Worm (Caenorhabditis elegans) whole organism, L4/young adult: Measurements from ENCODE around the gene F20D6.11.
A peak's percentile ranks its signal among the peaks of the same experiment; 100 is the strongest.

Source experiments
- W03F9.2 ChIP-seq: fragments of 150-350 bp; optimal IDR thresholded peaks from 2 replicates; lab custom pipeline; 2014; ENCODE audit warnings: missing biosample characterization, missing genetic modification characterization
- dao-5 ChIP-seq: sonication (generic microtip); optimal IDR thresholded peaks from 2 replicates; lab custom pipeline; 2016; ENCODE audit warnings: missing genotype, missing genetic modification characterization, moderate library complexity, missing compliant biosample characterization
- him-1 ChIP-seq: sonication (generic microtip); optimal IDR thresholded peaks from 2 replicates; lab custom pipeline; 2016; ENCODE audit warnings: missing genotype, missing genetic modification reagents, missing genetic modification characterization, missing compliant biosample characterization

F20D6.11 gene

ce11 chrV:8198994-8199393, at the start of gene F20D6.11:
Gene F20D6.11 (minus strand): TSS chrV:8199094.
- no peak for TF ChIP-seq him-1 (tag; lab: Kevin White, UChicago)

ce11 chrV:8247311-8248105, 48.6 kb upstream of the F20D6.11 start:
- TF ChIP-seq W03F9.2 (tag; lab: Kevin White, UChicago) = peak; percentile 47
- no peak for TF ChIP-seq dao-5

ce11 chrV:8245457-8245856, 46.6 kb upstream of the F20D6.11 start, which contains the start of gene C16D9.5:
Gene C16D9.5 (minus strand): TSS chrV:8245557.
- TF ChIP-seq dao-5 = no peak
- TF ChIP-seq W03F9.2 (tag; lab: Kevin White, UChicago) = no peak
- TF ChIP-seq him-1 (tag; lab: Kevin White, UChicago) = no peak

- TF ChIP-seq W03F9.2 (tag; lab: Kevin White, UChicago) = no peak
- TF ChIP-seq him-1 (tag; lab: Kevin White, UChicago) = no peak
- no peak for TF ChIP-seq dao-5
Observed at ce11 chrV:8243201-8243600, 44.3 kb upstream of the F20D6.11 start.

ce11 chrV:8242798-8243197, 43.9 kb upstream of the F20D6.11 start, which contains the start of gene C16D9.4:
Gene C16D9.4 (minus strand): TSS chrV:8242898.
- TF ChIP-seq dao-5 (no peak), W03F9.2 (tag; lab: Kevin White, UChicago) (no peak), him-1 (tag; lab: Kevin White, UChicago) (no peak)

ce11 chrV:8239928-8240327, 41.0 kb upstream of the F20D6.11 start, which contains the start of gene C16D9.3:
Gene C16D9.3 (minus strand): TSS chrV:8240028.
- TF ChIP-seq W03F9.2 (tag; lab: Kevin White, UChicago) = no peak
- TF ChIP-seq him-1 (tag; lab: Kevin White, UChicago) = no peak
- TF ChIP-seq dao-5 = no peak

- TF ChIP-seq him-1 (tag; lab: Kevin White, UChicago) = no peak
- TF ChIP-seq W03F9.2 (tag; lab: Kevin White, UChicago) = no peak
- no peak for TF ChIP-seq dao-5
Observed at ce11 chrV:8238290-8238689, 39.4 kb upstream of the F20D6.11 start, which contains the start of gene rol-3. Gene rol-3 (minus strand): TSS chrV:8238409.

ce11 chrV:8235331-8235730, 36.4 kb upstream of the F20D6.11 start:
- no peak for TF ChIP-seq dao-5
- TF ChIP-seq W03F9.2 (tag; lab: Kevin White, UChicago) = no peak
- no peak for TF ChIP-seq him-1 (tag; lab: Kevin White, UChicago)

ce11 chrV:8230056-8230455, 31.2 kb upstream of the F20D6.11 start:
- TF ChIP-seq dao-5 (no peak), W03F9.2 (tag; lab: Kevin White, UChicago) (no peak), him-1 (tag; lab: Kevin White, UChicago) (no peak)

ce11 chrV:8228712-8229119, 29.8 kb upstream of the F20D6.11 start:
- TF ChIP-seq dao-5 (no peak), W03F9.2 (tag; lab: Kevin White, UChicago) (peak; percentile 82), him-1 (tag; lab: Kevin White, UChicago) (peak; percentile 24)

ce11 chrV:8226812-8227211, 27.9 kb upstream of the F20D6.11 start, which contains the start of gene K07C11.10:
Gene K07C11.10 (minus strand): TSS chrV:8226912.
- TF ChIP-seq dao-5 (no peak), him-1 (tag; lab: Kevin White, UChicago) (no peak), W03F9.2 (tag; lab: Kevin White, UChicago) (no peak)

ce11 chrV:8224634-8225033, 25.7 kb upstream of the F20D6.11 start, which contains the start of gene pax-1:
Gene pax-1 (plus strand): TSS chrV:8224934.
- TF ChIP-seq W03F9.2 (tag; lab: Kevin White, UChicago) = no peak
- TF ChIP-seq dao-5 = no peak
- TF ChIP-seq him-1 (tag; lab: Kevin White, UChicago) = no peak

- no peak for TF ChIP-seq him-1 (tag; lab: Kevin White, UChicago)
- no peak for TF ChIP-seq W03F9.2 (tag; lab: Kevin White, UChicago)
- TF ChIP-seq dao-5 = no peak
Observed at ce11 chrV:8223417-8223816, 24.5 kb upstream of the F20D6.11 start.

ce11 chrV:8221083-8221538, 22.2 kb upstream of the F20D6.11 start, which contains the start of the genes cogc-6 and air-1:
Gene cogc-6 (minus strand): TSS chrV:8221316.
Gene air-1 (plus strand): TSS chrV:8221488.
- TF ChIP-seq him-1 (tag; lab: Kevin White, UChicago) (no peak), W03F9.2 (tag; lab: Kevin White, UChicago) (no peak), dao-5 (no peak)
